Worm (Caenorhabditis elegans) whole organism, L4 larva: ENCODE results near the gene C15H9.4.

Experiments
- F49E8.2 ChIP-seq: sonication (generic microtip); optimal IDR thresholded peaks from 2 replicates; lab custom pipeline; 2016; ENCODE audit warnings: missing compliant biosample characterization, mild to moderate bottlenecking, missing genetic modification characterization, borderline replicate concordance
- Y105C5A.15 ChIP-seq: fragments of 200-800 bp; sonication (Bioruptor generic); IDR thresholded peaks from 2 replicates; pipeline ENCODE4 v1.3.6; 2022; ENCODE audit warnings: missing genetic modification characterization, missing compliant biosample characterization
- dmd-8 ChIP-seq: fragments of 200-800 bp; sonication (Bioruptor generic); IDR thresholded peaks from 2 replicates; pipeline ENCODE4 v1.3.6; 2022; ENCODE audit warnings: missing genetic modification characterization, missing compliant biosample characterization
- fkh-10 ChIP-seq: fragments of 150-350 bp; optimal IDR thresholded peaks from 2 replicates; lab custom pipeline; 2014; ENCODE audit warnings: missing biosample characterization, missing genetic modification reagents, missing genetic modification characterization
- fos-1 ChIP-seq: fragments of 150-350 bp; optimal IDR thresholded peaks from 2 replicates; lab custom pipeline; 2014; ENCODE audit warnings: missing biosample characterization, missing genetic modification characterization
- hif-1 ChIP-seq, 2 experiments: sonication (generic microtip); optimal IDR thresholded peaks; 2 replicates each; lab custom pipeline; 2016 to 2017; ENCODE audit warnings: missing compliant biosample characterization in 2 of 2, missing genetic modification characterization in 2 of 2, missing genetic modification reagents in 2 of 2, missing genotype in 2 of 2, mild to moderate bottlenecking in 1 of 2
- lin-1 ChIP-seq: fragments of 200-800 bp; sonication (Bioruptor generic); IDR thresholded peaks from 2 replicates; pipeline ENCODE4 v1.3.6; 2022; ENCODE audit warnings: missing genetic modification reagents, missing genetic modification characterization, missing compliant biosample characterization
- zag-1 ChIP-seq: fragments of 150-350 bp; optimal IDR thresholded peaks from 2 replicates; lab custom pipeline; 2014; ENCODE audit warnings: missing biosample characterization, missing genetic modification characterization

DNA sequence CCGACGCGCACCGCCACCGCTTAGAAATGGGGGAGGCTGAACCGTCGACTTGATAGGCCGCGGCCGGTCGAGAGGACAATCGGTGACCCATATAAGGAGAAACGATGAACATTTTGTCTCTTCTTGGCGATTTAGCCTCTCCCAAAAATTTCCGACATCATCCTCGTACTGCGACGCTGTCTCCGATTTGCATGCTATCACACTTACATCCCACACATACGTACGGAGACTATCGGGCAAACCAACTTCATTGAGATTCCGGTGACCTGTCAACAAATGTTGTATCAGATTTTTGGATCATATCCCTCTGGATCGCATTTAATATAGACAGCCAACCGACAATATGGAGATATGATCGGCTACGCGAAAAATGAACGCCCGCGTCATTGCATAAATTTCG is 30.8 kb upstream of the C15H9.4 start:
- no peak for TF ChIP-seq fkh-10 (GFP tag; lab: Kevin White, UChicago)
- no peak for TF ChIP-seq zag-1 (tag; lab: Kevin White, UChicago)
- TF ChIP-seq fos-1 (tag; lab: Kevin White, UChicago): no peak
- TF ChIP-seq hif-1 (tag; optimal IDR thresholded peaks at IDR 0.05; lab: Kevin White, UChicago): no peak
- no peak for TF ChIP-seq lin-1 (GFP tag; lab: Robert Waterston, UW)
- no peak for TF ChIP-seq Y105C5A.15 (GFP tag; lab: Robert Waterston, UW)
- TF ChIP-seq F49E8.2 (tag; lab: Kevin White, UChicago): no peak
- no peak for TF ChIP-seq dmd-8 (GFP tag; lab: Robert Waterston, UW)
